Fruit fly (Drosophila melanogaster) whole organism, embryonic: ENCODE results near the gene Bx.
A peak's percentile ranks its signal among the peaks of the same experiment; 100 is the strongest.

Source experiments
- Awh ChIP-seq: fragments of 200-800 bp; sonication (Bioruptor generic); IDR thresholded peaks from 2 replicates; pipeline ENCODE4, ENCODE4 v1.3.6; 2022; ENCODE audit warnings: missing biosample characterization, missing genetic modification characterization
- B-H1 ChIP-seq: fragments of 200-800 bp; sonication (Bioruptor generic); IDR thresholded peaks from 3 replicates; pipeline ENCODE4 v1.3.6; 2022; ENCODE audit warnings: missing biosample characterization, missing genetic modification characterization
- C15 ChIP-seq: fragments of 200-800 bp; sonication (Bioruptor generic); IDR thresholded peaks from 3 replicates; pipeline ENCODE4 v1.3.6; 2022; ENCODE audit warnings: missing biosample characterization, missing genetic modification characterization
- CG10565 ChIP-seq: fragments of 200-800 bp; sonication (Bioruptor generic); optimal IDR thresholded peaks from 3 replicates; lab custom pipeline; 2016; ENCODE audit warnings: missing biosample characterization, mild to moderate bottlenecking, missing genetic modification characterization
- CG12236 ChIP-seq: fragments of 200-800 bp; sonication (Bioruptor generic); optimal IDR thresholded peaks from 2 replicates; lab custom pipeline; 2016; ENCODE audit warnings: missing biosample characterization, missing genetic modification characterization
- CG12744 ChIP-seq: fragments of 200-800 bp; sonication (Bioruptor generic); optimal IDR thresholded peaks from 2 replicates; lab custom pipeline; 2016; ENCODE audit warnings: missing biosample characterization, missing genetic modification characterization
- CG13123 ChIP-seq: fragments of 200-800 bp; sonication (Bioruptor generic); optimal IDR thresholded peaks from 2 replicates; lab custom pipeline; 2016; ENCODE audit warnings: missing biosample characterization, missing genetic modification characterization
- CG16815 ChIP-seq: fragments of 200-800 bp; sonication (Bioruptor generic); optimal IDR thresholded peaks from 3 replicates; lab custom pipeline; 2017; ENCODE audit warnings: missing biosample characterization, mild to moderate bottlenecking, missing genetic modification characterization
- CG16863 ChIP-seq: fragments of 200-800 bp; sonication (Bioruptor generic); optimal IDR thresholded peaks from 3 replicates; lab custom pipeline; 2016; ENCODE audit warnings: missing biosample characterization, missing genetic modification characterization
- CG17612 ChIP-seq: fragments of 200-800 bp; sonication (Bioruptor generic); IDR thresholded peaks from 2 replicates; pipeline ENCODE4 v1.3.6; 2022; ENCODE audit warnings: missing biosample characterization, missing genetic modification characterization
- CG17829 ChIP-seq: fragments of 200-800 bp; optimal IDR thresholded peaks from 2 replicates; lab custom pipeline; 2019; ENCODE audit warnings: missing biosample characterization, mild to moderate bottlenecking, missing genetic modification characterization, moderate library complexity
- CG18262 ChIP-seq: fragments of 200-800 bp; optimal IDR thresholded peaks from 3 replicates; lab custom pipeline; 2019; ENCODE audit warnings: missing biosample characterization, mild to moderate bottlenecking, missing genetic modification characterization, moderate library complexity
- CG30431 ChIP-seq: fragments of 200-800 bp; sonication (Bioruptor generic); optimal IDR thresholded peaks from 2 replicates; lab custom pipeline; 2017; ENCODE audit warnings: missing biosample characterization, missing genetic modification characterization
- CG32767 ChIP-seq: fragments of 200-800 bp; sonication (Bioruptor generic); IDR thresholded peaks from 2 replicates; pipeline ENCODE4 v1.3.6; 2022; ENCODE audit warnings: missing biosample characterization, missing genetic modification characterization
- CG5180 ChIP-seq: fragments of 200-800 bp; sonication (Bioruptor generic); optimal IDR thresholded peaks from 3 replicates; lab custom pipeline; 2017; ENCODE audit warnings: missing biosample characterization, missing genetic modification characterization, mild to moderate bottlenecking, moderate library complexity, missing genetic modification reagents
- CG7271 ChIP-seq: fragments of 200-800 bp; sonication (Bioruptor generic); optimal IDR thresholded peaks from 2 replicates; lab custom pipeline; 2018; ENCODE audit warnings: missing biosample characterization, mild to moderate bottlenecking, missing genetic modification characterization, moderate library complexity
- CG8944 ChIP-seq: fragments of 200-800 bp; sonication (Bioruptor generic); optimal IDR thresholded peaks from 3 replicates; lab custom pipeline; 2016; ENCODE audit warnings: missing biosample characterization, missing genetic modification characterization
- CG9609 ChIP-seq: fragments of 200-800 bp; sonication (Bioruptor generic); optimal IDR thresholded peaks from 3 replicates; lab custom pipeline; 2016; ENCODE audit warnings: missing biosample characterization, missing genetic modification characterization
- CTCF ChIP-seq: fragments of 200-800 bp; sonication (Bioruptor generic); optimal IDR thresholded peaks from 2 replicates; lab custom pipeline; 2017; ENCODE audit warnings: missing biosample characterization, mild to moderate bottlenecking, missing genetic modification characterization, moderate library complexity
- ERR ChIP-seq: fragments of 200-800 bp; sonication (Bioruptor generic); optimal IDR thresholded peaks from 2 replicates; lab custom pipeline; 2016; ENCODE audit warnings: missing biosample characterization, missing genetic modification characterization
- H15 ChIP-seq: fragments of 200-800 bp; sonication (Bioruptor generic); IDR thresholded peaks from 3 replicates; pipeline ENCODE4 v1.3.6; 2022; ENCODE audit warnings: missing biosample characterization, missing genetic modification characterization
- HLH4C ChIP-seq: fragments of 200-800 bp; sonication (Bioruptor generic); IDR thresholded peaks from 3 replicates; pipeline ENCODE4 v1.3.6; 2022; ENCODE audit warnings: missing biosample characterization, missing genetic modification characterization; ENCODE audit not compliant: partially characterized antibody
- Hr39 ChIP-seq: fragments of >200 bp; optimal IDR thresholded peaks from 2 replicates; lab custom pipeline; 2017
- Lpt ChIP-seq: fragments of >200 bp; optimal IDR thresholded peaks from 2 replicates; lab custom pipeline; 2018; ENCODE audit warnings: missing biosample characterization, missing genetic modification characterization
- MTF-1 ChIP-seq: fragments of 200-800 bp; sonication (Bioruptor generic); optimal IDR thresholded peaks from 2 replicates; lab custom pipeline; 2018; ENCODE audit warnings: missing biosample characterization, mild to moderate bottlenecking, missing genetic modification characterization, borderline replicate concordance
- Oli ChIP-seq: fragments of 200-800 bp; sonication (Bioruptor generic); optimal IDR thresholded peaks from 2 replicates; lab custom pipeline; 2018; ENCODE audit warnings: missing biosample characterization, mild to moderate bottlenecking, missing genetic modification characterization, moderate library complexity
- Optix ChIP-seq: fragments of 200-800 bp; sonication (Bioruptor generic); IDR thresholded peaks from 3 replicates; pipeline ENCODE4 v1.3.6; 2022; ENCODE audit warnings: missing biosample characterization, missing genetic modification characterization
- Spps ChIP-seq: fragments of 200-800 bp; sonication (Bioruptor generic); optimal IDR thresholded peaks from 2 replicates; lab custom pipeline; 2018; ENCODE audit warnings: missing biosample characterization, mild to moderate bottlenecking, missing genetic modification characterization
- Xbp1 ChIP-seq: fragments of 200-800 bp; sonication (Bioruptor generic); optimal IDR thresholded peaks from 3 replicates; lab custom pipeline; 2016; ENCODE audit warnings: missing biosample characterization, mild to moderate bottlenecking, missing genetic modification characterization
- abd-A ChIP-seq: fragments of 200-800 bp; sonication (Bioruptor generic); optimal IDR thresholded peaks from 3 replicates; lab custom pipeline; 2019; ENCODE audit warnings: missing biosample characterization, mild to moderate bottlenecking, missing genetic modification characterization, moderate library complexity
- corto ChIP-seq: fragments of 200-800 bp; sonication (Bioruptor generic); optimal IDR thresholded peaks from 2 replicates; lab custom pipeline; 2016; ENCODE audit warnings: missing biosample characterization, mild to moderate bottlenecking, missing genetic modification characterization, moderate library complexity
- croc ChIP-seq: fragments of 200-800 bp; sonication (Bioruptor generic); conservative IDR thresholded peaks from 3 replicates; pipeline ENCODE4 v1.3.6; 2022; ENCODE audit warnings: missing biosample characterization, missing genetic modification characterization
- da ChIP-seq: fragments of 200-800 bp; sonication (Bioruptor generic); optimal IDR thresholded peaks from 2 replicates; lab custom pipeline; 2016; ENCODE audit warnings: missing biosample characterization, missing genetic modification characterization
- ewg ChIP-seq: fragments of 200-800 bp; sonication (Bioruptor generic); optimal IDR thresholded peaks from 3 replicates; lab custom pipeline; 2017; ENCODE audit warnings: mild to moderate bottlenecking, missing biosample characterization, missing genetic modification reagents, missing genetic modification characterization
- fd102C ChIP-seq: fragments of 200-800 bp; sonication (Bioruptor generic); optimal IDR thresholded peaks from 2 replicates; lab custom pipeline; 2018; ENCODE audit warnings: missing biosample characterization, mild to moderate bottlenecking, missing genetic modification characterization, moderate library complexity
- gce ChIP-seq: fragments of 200-800 bp; sonication (Bioruptor generic); IDR thresholded peaks from 3 replicates; pipeline ENCODE4 v1.3.6; 2022; ENCODE audit warnings: missing biosample characterization, missing genetic modification characterization
- ham ChIP-seq: fragments of 200-800 bp; sonication (Bioruptor generic); IDR thresholded peaks from 2 replicates; pipeline ENCODE4 v1.3.6; 2022; ENCODE audit warnings: missing biosample characterization, missing genetic modification characterization
- jing ChIP-seq: fragments of 200-800 bp; sonication (Bioruptor generic); optimal IDR thresholded peaks from 2 replicates; lab custom pipeline; 2018; ENCODE audit warnings: missing biosample characterization, mild to moderate bottlenecking, missing genetic modification characterization
- lbe ChIP-seq: fragments of 200-800 bp; sonication (Bioruptor generic); optimal IDR thresholded peaks from 2 replicates; lab custom pipeline; 2016; ENCODE audit warnings: missing biosample characterization, mild to moderate bottlenecking, missing genetic modification characterization
- peb ChIP-seq: fragments of 200-800 bp; sonication (Bioruptor generic); IDR thresholded peaks from 2 replicates; pipeline ENCODE4 v1.3.6; 2022; ENCODE audit warnings: missing biosample characterization, missing genetic modification characterization
- pnt ChIP-seq: fragments of 200-800 bp; sonication (Bioruptor generic); optimal IDR thresholded peaks from 3 replicates; lab custom pipeline; 2016; ENCODE audit warnings: missing biosample characterization, missing genetic modification characterization
- ranshi ChIP-seq: fragments of 200-800 bp; sonication (Bioruptor generic); IDR thresholded peaks from 2 replicates; pipeline ENCODE4 v1.3.6; 2022; ENCODE audit warnings: missing biosample characterization, missing genetic modification characterization
- run ChIP-seq: fragments of 200-800 bp; sonication (Bioruptor generic); optimal IDR thresholded peaks from 3 replicates; lab custom pipeline; 2018; ENCODE audit warnings: missing biosample characterization, mild to moderate bottlenecking, missing genetic modification characterization
- salm ChIP-seq: fragments of 200-800 bp; sonication (Bioruptor generic); optimal IDR thresholded peaks from 2 replicates; lab custom pipeline; 2018; ENCODE audit warnings: missing biosample characterization, mild to moderate bottlenecking, missing genetic modification characterization
- sc ChIP-seq, 3 experiments: fragments of >200 bp in 2 of 3; fragments of 200-800 bp in 1 of 3; sonication (Bioruptor generic) in 1 of 3; optimal IDR thresholded peaks; 2 replicates in 2 of 3; 3 replicates in 1 of 3; lab custom pipeline; 2017; ENCODE audit warnings: mild to moderate bottlenecking in 1 of 3, missing biosample characterization in 1 of 3, missing genetic modification characterization in 1 of 3, missing genetic modification reagents in 1 of 3
- sima ChIP-seq: fragments of 200-800 bp; sonication (Bioruptor generic); optimal IDR thresholded peaks from 2 replicates; lab custom pipeline; 2016; ENCODE audit warnings: missing biosample characterization, missing genetic modification characterization
- toy ChIP-seq: fragments of 200-800 bp; sonication (Bioruptor generic); IDR thresholded peaks from 2 replicates; pipeline ENCODE4 v1.3.6; 2022; ENCODE audit warnings: missing biosample characterization, missing genetic modification characterization
- trem ChIP-seq: fragments of 200-800 bp; optimal IDR thresholded peaks from 3 replicates; lab custom pipeline; 2019; ENCODE audit warnings: missing biosample characterization, mild to moderate bottlenecking, missing genetic modification characterization, moderate library complexity
- trh ChIP-seq: fragments of 200-800 bp; sonication (Bioruptor generic); optimal IDR thresholded peaks from 2 replicates; lab custom pipeline; 2016; ENCODE audit warnings: missing biosample characterization, missing genetic modification characterization
- tup ChIP-seq: fragments of 200-800 bp; sonication (Bioruptor generic); optimal IDR thresholded peaks from 2 replicates; lab custom pipeline; 2016; ENCODE audit warnings: missing biosample characterization, mild to moderate bottlenecking, missing genetic modification characterization, moderate library complexity
- unc-4 ChIP-seq: fragments of 200-800 bp; sonication (Bioruptor generic); IDR thresholded peaks from 2 replicates; pipeline ENCODE4 v1.3.6; 2022; ENCODE audit warnings: missing biosample characterization, missing genetic modification characterization; ENCODE audit not compliant: partially characterized antibody
- vnd ChIP-seq: fragments of 200-800 bp; sonication (Bioruptor generic); IDR thresholded peaks from 3 replicates; pipeline ENCODE4 v1.3.6; 2022; ENCODE audit warnings: missing biosample characterization, missing genetic modification characterization; ENCODE audit not compliant: partially characterized antibody
- yki ChIP-seq: fragments of >200 bp; optimal IDR thresholded peaks from 3 replicates; lab custom pipeline; 2018

Gene Bx

dm6 chrX:18533308-18533707, 18.1 kb downstream of the Bx start (continued):
- TF ChIP-seq CG5180 (GFP tag; lab: Kevin White, UChicago) (no peak), CG16863 (no peak), Optix (GFP tag; lab: Robert Waterston, UW) (no peak), salm (no peak), C15 (GFP tag; lab: Robert Waterston, UW) (no peak), CG12744 (GFP tag; lab: Kevin White, UChicago) (no peak), Oli (peak; percentile 60), CG17829 (tag; lab: Kevin White, UChicago) (peak; percentile 21), CG9609 (no peak), trh (GFP tag; lab: Kevin White, UChicago) (peak; percentile 53), lbe (no peak), CG8944 (GFP tag; lab: Kevin White, UChicago) (no peak), run (tag; lab: Kevin White, UChicago) (no peak), gce (GFP tag; lab: Robert Waterston, UW) (no peak), unc-4 (GFP tag; lab: Robert Waterston, UW) (no peak), abd-A (tag; lab: Kevin White, UChicago) (no peak), ERR (GFP tag; lab: Kevin White, UChicago) (no peak), H15 (GFP tag; lab: Robert Waterston, UW) (no peak), CG16815 (GFP tag; lab: Kevin White, UChicago) (peak; percentile 13), pnt (GFP tag; lab: Kevin White, UChicago) (no peak), ranshi (GFP tag; lab: Robert Waterston, UW) (no peak), CG7271 (no peak), peb (GFP tag; lab: Robert Waterston, UW) (no peak), sc (optimal IDR thresholded peaks at IDR 0.05; lab: Kevin White, UChicago) (no peak), sc (GFP tag; optimal IDR thresholded peaks at IDR 0.05; lab: Kevin White, UChicago) (peak; percentile 0), CG10565 (GFP tag; lab: Kevin White, UChicago) (no peak), Xbp1 (GFP tag; lab: Kevin White, UChicago) (peak; percentile 41), ewg (peak; percentile 34), vnd (GFP tag; lab: Robert Waterston, UW) (no peak), B-H1 (GFP tag; lab: Robert Waterston, UW) (no peak), CG18262 (tag; lab: Kevin White, UChicago) (peak; percentile 55), croc (GFP tag; lab: Robert Waterston, UW) (peak; percentile 34; the same call in 1 of the 3 replicates), Hr39 (lab: Kevin White, UChicago) (no peak), HLH4C (no peak), CG32767 (GFP tag; lab: Robert Waterston, UW) (no peak), trem (tag; lab: Kevin White, UChicago) (no peak), CG17612 (GFP tag; lab: Robert Waterston, UW) (no peak), tup (GFP tag; lab: Kevin White, UChicago) (no peak), sima (GFP tag; lab: Kevin White, UChicago) (no peak), jing (GFP tag; lab: Kevin White, UChicago) (no peak), CG12236 (no peak), toy (GFP tag; lab: Robert Waterston, UW) (no peak), Lpt (no peak), Awh (GFP tag; lab: Robert Waterston, UW) (no peak), CG13123 (no peak), yki (lab: Kevin White, UChicago) (no peak), CG30431 (no peak), Spps (tag; lab: Kevin White, UChicago) (no peak), da (GFP tag; lab: Kevin White, UChicago) (no peak), CTCF (GFP tag; lab: Kevin White, UChicago) (no peak), ham (GFP tag; lab: Robert Waterston, UW) (no peak), MTF-1 (GFP tag; lab: Kevin White, UChicago) (no peak), corto (GFP tag; lab: Kevin White, UChicago) (peak; percentile 7), fd102C (GFP tag; lab: Kevin White, UChicago) (no peak)
